Worm (Caenorhabditis elegans) whole organism, mixed stage, embryonic: Measurements from ENCODE around the gene W07B8.4.

Experiments
- M03D4.4 ChIP-seq: sonication (generic microtip); optimal IDR thresholded peaks from 2 replicates; lab custom pipeline; 2017; ENCODE audit warnings: mild to moderate bottlenecking, missing genetic modification characterization, missing compliant biosample characterization
- ces-1 ChIP-seq: fragments of 150-350 bp; optimal IDR thresholded peaks from 2 replicates; lab custom pipeline; 2014; ENCODE audit warnings: missing biosample characterization, missing genetic modification reagents, missing genetic modification characterization
- lin-13 ChIP-seq: fragments of 150-350 bp; optimal IDR thresholded peaks from 2 replicates; lab custom pipeline; 2014; ENCODE audit warnings: missing biosample characterization, missing genetic modification characterization
- nhr-12 ChIP-seq: fragments of 150-350 bp; optimal IDR thresholded peaks from 2 replicates; lab custom pipeline; 2014; ENCODE audit warnings: missing biosample characterization, missing genetic modification characterization
- nhr-2 ChIP-seq: fragments of 150-350 bp; optimal IDR thresholded peaks from 2 replicates; lab custom pipeline; 2014; ENCODE audit warnings: missing biosample characterization, missing genetic modification characterization
- nhr-237 ChIP-seq: fragments of 150-350 bp; optimal IDR thresholded peaks from 2 replicates; lab custom pipeline; 2014; ENCODE audit warnings: missing biosample characterization, missing genetic modification characterization
- nhr-28 ChIP-seq: fragments of 150-350 bp; optimal IDR thresholded peaks from 2 replicates; lab custom pipeline; 2014; ENCODE audit warnings: missing biosample characterization, missing genetic modification characterization
- nhr-76 ChIP-seq: sonication (generic microtip); optimal IDR thresholded peaks from 2 replicates; lab custom pipeline; 2017; ENCODE audit warnings: missing biosample characterization, missing genetic modification characterization
- sem-2 ChIP-seq: fragments of 200-800 bp; sonication (Bioruptor generic); optimal IDR thresholded peaks from 2 replicates; lab custom pipeline; 2018; ENCODE audit warnings: mild to moderate bottlenecking, missing genetic modification characterization, missing compliant biosample characterization
- snpc-4 ChIP-seq: fragments of 150-350 bp; optimal IDR thresholded peaks from 2 replicates; lab custom pipeline; 2014; ENCODE audit warnings: missing biosample characterization, missing genetic modification characterization
- unc-120 ChIP-seq: sonication (generic microtip); optimal IDR thresholded peaks from 2 replicates; lab custom pipeline; 2017; ENCODE audit warnings: missing genetic modification characterization, missing compliant biosample characterization; ENCODE audit not compliant: poor library complexity, severe bottlenecking
- unc-39 ChIP-seq: fragments of 150-350 bp; optimal IDR thresholded peaks from 2 replicates; lab custom pipeline; 2014; ENCODE audit warnings: missing biosample characterization, missing genetic modification characterization
- unc-62 ChIP-seq: fragments of 150-350 bp; optimal IDR thresholded peaks from 2 replicates; lab custom pipeline; 2014; ENCODE audit warnings: missing biosample characterization, missing genetic modification reagents, missing genetic modification characterization

- no peak for TF ChIP-seq lin-13 (tag; lab: Kevin White, UChicago)
- no peak for TF ChIP-seq M03D4.4 (tag; lab: Kevin White, UChicago)
- TF ChIP-seq nhr-76 (tag; lab: Kevin White, UChicago) = no peak
- no peak for TF ChIP-seq unc-62 (GFP tag; lab: Kevin White, UChicago)
- no peak for TF ChIP-seq sem-2
- no peak for TF ChIP-seq ces-1
- no peak for TF ChIP-seq unc-39 (tag; lab: Kevin White, UChicago)
- no peak for TF ChIP-seq nhr-2 (tag; lab: Kevin White, UChicago)
- no peak for TF ChIP-seq nhr-28
- no peak for TF ChIP-seq unc-120
- TF ChIP-seq nhr-12 (tag; lab: Kevin White, UChicago) = no peak
- TF ChIP-seq nhr-237 (tag; lab: Kevin White, UChicago) = no peak
- TF ChIP-seq snpc-4 (tag; lab: Kevin White, UChicago) = no peak
These were observed 9.1 kb upstream of the W07B8.4 start for ce11 chrV:1140806-1141205.
